Worm (Caenorhabditis elegans) whole organism, L3 larva: ENCODE results near the gene irld-45.

ENCODE experiments used
- R02D3.7 ChIP-seq: fragments of 150-350 bp; optimal IDR thresholded peaks from 2 replicates; lab custom pipeline; 2014; ENCODE audit warnings: missing biosample characterization, missing genetic modification characterization
- ZK546.5 ChIP-seq: sonication (generic microtip); optimal IDR thresholded peaks from 2 replicates; lab custom pipeline; 2017; ENCODE audit warnings: missing biosample characterization, missing genetic modification characterization
- aly-2 ChIP-seq: fragments of 150-350 bp; optimal IDR thresholded peaks from 2 replicates; lab custom pipeline; 2014; ENCODE audit warnings: missing biosample characterization, missing genetic modification characterization
- ama-1 ChIP-seq: fragments of 150-350 bp; optimal IDR thresholded peaks from 2 replicates; lab custom pipeline; 2018
- ceh-16 ChIP-seq: sonication (generic microtip); optimal IDR thresholded peaks from 2 replicates; lab custom pipeline; 2017; ENCODE audit warnings: missing biosample characterization, missing genetic modification characterization
- ceh-28 ChIP-seq: fragments of 150-350 bp; optimal IDR thresholded peaks from 2 replicates; lab custom pipeline; 2014; ENCODE audit warnings: missing biosample characterization, missing genetic modification reagents, missing genetic modification characterization
- daf-12 ChIP-seq: fragments of 150-350 bp; optimal IDR thresholded peaks from 2 replicates; lab custom pipeline; 2014; ENCODE audit warnings: missing biosample characterization, missing genetic modification reagents, missing genetic modification characterization
- egl-27 ChIP-seq: sonication (generic microtip); optimal IDR thresholded peaks from 4 replicates; lab custom pipeline; 2017; ENCODE audit warnings: missing biosample characterization, missing genetic modification reagents, missing genetic modification characterization
- elt-2 ChIP-seq: sonication (generic microtip); optimal IDR thresholded peaks from 2 replicates; lab custom pipeline; 2016; ENCODE audit warnings: missing genetic modification reagents, mild to moderate bottlenecking, missing genetic modification characterization, missing compliant biosample characterization
- elt-3 ChIP-seq, 3 experiments: fragments of 150-350 bp in 1 of 3; sonication (generic microtip) in 2 of 3; optimal IDR thresholded peaks; 2 replicates in 2 of 3; 4 replicates in 1 of 3; lab custom pipeline; 2014 to 2017; ENCODE audit warnings: missing biosample characterization in 3 of 3, missing genetic modification characterization in 3 of 3
- eor-1 ChIP-seq, 2 experiments: fragments of 150-350 bp; optimal IDR thresholded peaks; 2 replicates each; lab custom pipeline; 2014 to 2018; ENCODE audit warnings: missing biosample characterization in 2 of 2, missing genetic modification characterization in 2 of 2
- fkh-10 ChIP-seq: sonication (generic microtip); optimal IDR thresholded peaks from 2 replicates; lab custom pipeline; 2017; ENCODE audit warnings: missing biosample characterization, missing genetic modification reagents, missing genetic modification characterization
- fkh-2 ChIP-seq: fragments of 150-350 bp; optimal IDR thresholded peaks from 2 replicates; lab custom pipeline; 2014; ENCODE audit warnings: missing biosample characterization, missing genetic modification reagents, missing genetic modification characterization
- fos-1 ChIP-seq: fragments of 150-350 bp; optimal IDR thresholded peaks from 2 replicates; lab custom pipeline; 2014; ENCODE audit warnings: missing biosample characterization, missing genetic modification characterization
- hmg-11 ChIP-seq: sonication (generic microtip); optimal IDR thresholded peaks from 2 replicates; lab custom pipeline; 2016; ENCODE audit warnings: missing genetic modification characterization, missing compliant biosample characterization
- lin-15B ChIP-seq: fragments of 150-350 bp; optimal IDR thresholded peaks from 2 replicates; lab custom pipeline; 2014; ENCODE audit warnings: missing biosample characterization, missing genetic modification characterization
- lsy-12 ChIP-seq: sonication (generic microtip); optimal IDR thresholded peaks from 2 replicates; lab custom pipeline; 2016; ENCODE audit warnings: mild to moderate bottlenecking, missing genetic modification characterization, missing compliant biosample characterization
- mdl-1 ChIP-seq: fragments of 150-350 bp; optimal IDR thresholded peaks from 2 replicates; lab custom pipeline; 2014; ENCODE audit warnings: missing biosample characterization, missing genetic modification characterization
- mml-1 ChIP-seq: fragments of 150-350 bp; sonication (generic microtip); optimal IDR thresholded peaks from 3 replicates; lab custom pipeline; 2014; ENCODE audit warnings: missing biosample characterization, missing genetic modification characterization
- nfya-1 ChIP-seq: sonication (generic microtip); optimal IDR thresholded peaks from 2 replicates; lab custom pipeline; 2017; ENCODE audit warnings: missing genetic modification characterization, mild to moderate bottlenecking, missing compliant biosample characterization, antibody characterized with exemption, moderate library complexity; ENCODE audit not compliant: insufficient read depth
- nhr-11 ChIP-seq: fragments of 150-350 bp; optimal IDR thresholded peaks from 2 replicates; lab custom pipeline; 2014; ENCODE audit warnings: missing biosample characterization, missing genetic modification characterization
- nhr-12 ChIP-seq: fragments of 150-350 bp; optimal IDR thresholded peaks from 2 replicates; lab custom pipeline; 2014; ENCODE audit warnings: missing biosample characterization, missing genetic modification characterization
- nhr-23 ChIP-seq: fragments of 150-350 bp; optimal IDR thresholded peaks from 2 replicates; lab custom pipeline; 2014; ENCODE audit warnings: missing biosample characterization, missing genetic modification reagents, missing genetic modification characterization
- nhr-237 ChIP-seq: fragments of 150-350 bp; optimal IDR thresholded peaks from 2 replicates; lab custom pipeline; 2014; ENCODE audit warnings: missing biosample characterization, missing genetic modification characterization
- nhr-28 ChIP-seq: fragments of 150-350 bp; optimal IDR thresholded peaks from 2 replicates; lab custom pipeline; 2014; ENCODE audit warnings: missing biosample characterization, missing genetic modification characterization
- nhr-43 ChIP-seq: sonication (generic microtip); optimal IDR thresholded peaks from 2 replicates; lab custom pipeline; 2016; ENCODE audit warnings: mild to moderate bottlenecking, missing genetic modification characterization, missing compliant biosample characterization; ENCODE audit not compliant: poor library complexity, severe bottlenecking
- nhr-67 ChIP-seq: fragments of 150-350 bp; optimal IDR thresholded peaks from 2 replicates; lab custom pipeline; 2014; ENCODE audit warnings: missing biosample characterization, missing genetic modification characterization
- nhr-77 ChIP-seq: fragments of 150-350 bp; optimal IDR thresholded peaks from 2 replicates; lab custom pipeline; 2014; ENCODE audit warnings: missing biosample characterization, missing genetic modification characterization
- pha-4 ChIP-seq: fragments of 150-350 bp; optimal IDR thresholded peaks from 2 replicates; lab custom pipeline; 2014; ENCODE audit warnings: missing biosample characterization, missing genetic modification reagents, missing genetic modification characterization
- pqm-1 ChIP-seq: fragments of 150-350 bp; optimal IDR thresholded peaks from 2 replicates; lab custom pipeline; 2017; ENCODE audit warnings: missing biosample characterization, missing genetic modification characterization, inconsistent platforms
- sea-2 ChIP-seq: fragments of 150-350 bp; sonication (generic microtip); optimal IDR thresholded peaks from 4 replicates; lab custom pipeline; 2014; ENCODE audit warnings: missing biosample characterization, missing genetic modification reagents, missing genetic modification characterization
- skn-1 ChIP-seq: fragments of 150-350 bp; optimal IDR thresholded peaks from 2 replicates; lab custom pipeline; 2014; ENCODE audit warnings: missing biosample characterization, missing genetic modification characterization
- snpc-4 ChIP-seq: fragments of 150-350 bp; optimal IDR thresholded peaks from 2 replicates; lab custom pipeline; 2014; ENCODE audit warnings: missing biosample characterization, missing genetic modification characterization
- tbx-2 ChIP-seq: sonication (generic microtip); optimal IDR thresholded peaks from 2 replicates; lab custom pipeline; 2016; ENCODE audit warnings: mild to moderate bottlenecking, missing genetic modification characterization, missing compliant biosample characterization
- unc-39 ChIP-seq: sonication (generic microtip); optimal IDR thresholded peaks from 4 replicates; lab custom pipeline; 2017; ENCODE audit warnings: missing biosample characterization, missing genetic modification characterization
- unc-62 ChIP-seq: fragments of 150-350 bp; sonication (generic microtip); optimal IDR thresholded peaks from 4 replicates; lab custom pipeline; 2014; ENCODE audit warnings: missing biosample characterization, missing genetic modification reagents, missing genetic modification characterization
- zag-1 ChIP-seq: fragments of 150-350 bp; optimal IDR thresholded peaks from 2 replicates; lab custom pipeline; 2014; ENCODE audit warnings: missing biosample characterization, missing genetic modification characterization
- ztf-4 ChIP-seq: fragments of 150-350 bp; optimal IDR thresholded peaks from 2 replicates; lab custom pipeline; 2014; ENCODE audit warnings: missing biosample characterization, missing genetic modification characterization

The irld-45 gene

DNA sequence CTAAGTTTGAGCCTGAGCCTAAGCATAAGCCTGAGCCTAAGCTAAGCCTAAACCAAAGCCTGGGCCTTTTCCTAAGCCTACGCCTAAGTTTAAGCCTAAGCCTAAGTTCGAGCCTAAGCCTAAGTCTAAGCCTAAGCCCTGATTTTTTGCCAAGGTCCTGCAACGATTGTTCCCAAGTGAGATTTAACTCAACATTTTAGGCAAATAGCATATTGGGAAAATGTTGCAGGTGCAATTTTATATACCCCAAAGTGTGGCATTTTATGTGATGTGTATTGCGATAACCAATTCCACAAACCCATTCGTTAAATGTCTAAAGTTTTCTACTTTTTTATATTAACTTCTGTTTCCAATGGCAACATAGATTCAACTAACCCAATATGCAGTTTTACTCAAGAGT, 14.2 kb downstream of the irld-45 start, which contains the start of gene irld-40:
Gene irld-40, plus strand, starts transcription at position 301 of the 400 bp plus-strand sequence.
- peak; percentile 1 for TF ChIP-seq nhr-11
- no peak for TF ChIP-seq aly-2 (tag; lab: Kevin White, UChicago)
- TF ChIP-seq fos-1, result no peak
- TF ChIP-seq sea-2 (GFP tag; lab: Kevin White, UChicago), result no peak
- no peak for TF ChIP-seq nhr-28
- no peak for TF ChIP-seq fkh-10 (GFP tag; lab: Kevin White, UChicago)
- TF ChIP-seq unc-62 (GFP tag; lab: Kevin White, UChicago), result no peak

ce11 chrV:1664921-1665320, 16.8 kb downstream of the irld-45 start, which contains the start of gene K04F1.9:
Gene K04F1.9 (plus strand): TSS chrV:1665221.
- TF ChIP-seq nhr-43 (tag; lab: Kevin White, UChicago), result no peak
- TF ChIP-seq snpc-4 (tag; lab: Kevin White, UChicago), result no peak
- no peak for TF ChIP-seq skn-1
- TF ChIP-seq fos-1, result no peak
- no peak for TF ChIP-seq fkh-2 (tag; lab: Kevin White, UChicago)
- no peak for TF ChIP-seq lin-15B
- no peak for TF ChIP-seq nhr-28
- no peak for TF ChIP-seq nhr-23 (tag; lab: Kevin White, UChicago)
- TF ChIP-seq mdl-1 (tag; lab: Kevin White, UChicago), result no peak
- no peak for TF ChIP-seq nhr-12 (tag; lab: Kevin White, UChicago)
- TF ChIP-seq pha-4 (tag; lab: Kevin White, UChicago), result no peak
- no peak for TF ChIP-seq ztf-4 (tag; lab: Kevin White, UChicago)
- no peak for TF ChIP-seq R02D3.7 (tag; lab: Kevin White, UChicago)
- no peak for TF ChIP-seq elt-3 (tag; optimal IDR thresholded peaks at IDR 0.05; lab: Kevin White, UChicago)
- no peak for TF ChIP-seq ceh-28 (tag; lab: Kevin White, UChicago)
- no peak for TF ChIP-seq nhr-11
- TF ChIP-seq nhr-67, result no peak
- no peak for TF ChIP-seq pqm-1 (tag; lab: Kevin White, UChicago)
- no peak for TF ChIP-seq nfya-1 (tag; lab: Kevin White, UChicago)

ce11 chrV:1666904-1667303, 18.8 kb downstream of the irld-45 start, which contains the start of gene K04F1.8:
Gene K04F1.8 (plus strand): TSS chrV:1667204.
- TF ChIP-seq zag-1 (tag; lab: Kevin White, UChicago) (no peak), daf-12 (tag; lab: Kevin White, UChicago) (no peak)
- TF ChIP-seq, all 47 proteins: peak for 0

ce11 chrV:1668216-1668615, 20.1 kb downstream of the irld-45 start, which contains the start of gene irld-42:
Gene irld-42 (plus strand): TSS chrV:1668516.
- TF ChIP-seq lin-15B (no peak), ama-1 (lab: Kevin White, UChicago) (no peak), skn-1 (no peak), mdl-1 (tag; lab: Kevin White, UChicago) (no peak), daf-12 (tag; lab: Kevin White, UChicago) (no peak), unc-62 (GFP tag; lab: Kevin White, UChicago) (no peak), egl-27 (no peak), nhr-237 (no peak), unc-39 (tag; lab: Kevin White, UChicago) (no peak), eor-1 (tag; optimal IDR thresholded peaks at IDR 0.05; lab: Kevin White, UChicago) (no peak), pha-4 (tag; lab: Kevin White, UChicago) (no peak), nfya-1 (tag; lab: Kevin White, UChicago) (no peak), ceh-16 (tag; lab: Kevin White, UChicago) (no peak), nhr-77 (tag; lab: Kevin White, UChicago) (no peak), elt-3 (tag; optimal IDR thresholded peaks at IDR 0.05; lab: Kevin White, UChicago) (no peak), nhr-11 (no peak), ZK546.5 (no peak), ceh-28 (tag; lab: Kevin White, UChicago) (no peak), mml-1 (tag; lab: Kevin White, UChicago) (no peak), nhr-67 (no peak)

DNA sequence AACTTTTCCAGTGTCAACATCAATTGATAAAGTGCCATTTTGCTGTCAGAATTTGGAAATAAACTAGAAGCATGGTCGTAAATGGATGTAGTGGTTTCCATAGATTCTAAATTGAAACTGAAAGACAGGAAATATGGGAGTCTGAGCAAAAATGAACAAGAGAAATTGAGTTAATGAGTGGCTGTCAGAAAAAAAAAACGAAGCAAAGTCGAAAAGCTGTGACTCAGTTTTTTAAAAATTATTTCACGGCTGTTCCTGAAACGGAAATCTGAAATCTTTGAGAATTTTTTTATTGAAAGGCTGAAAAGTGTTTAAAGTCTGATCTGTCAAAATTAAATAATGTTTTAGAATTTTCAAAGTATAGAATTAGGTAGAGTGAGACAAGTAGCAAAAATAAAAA, 30.1 kb downstream of the irld-45 start, which contains the start of gene srw-98:
Gene srw-98, minus strand, starts transcription at position 101 of the 400 bp plus-strand sequence.
- TF ChIP-seq hmg-11 (tag; lab: Kevin White, UChicago) (no peak), lsy-12 (tag; lab: Kevin White, UChicago) (no peak), nfya-1 (tag; lab: Kevin White, UChicago) (no peak), fos-1 (no peak), nhr-11 (no peak), tbx-2 (tag; lab: Kevin White, UChicago) (no peak), nhr-28 (no peak), elt-2 (no peak)
- TF ChIP-seq, all 47 proteins: peak for 0
